Worm (Caenorhabditis elegans) whole organism, L4/young adult: ENCODE data around the gene sup-35.

Experiments
- W03F9.2 ChIP-seq: fragments of 150-350 bp; optimal IDR thresholded peaks from 2 replicates; lab custom pipeline; 2014; ENCODE audit warnings: missing biosample characterization, missing genetic modification characterization
- dao-5 ChIP-seq: sonication (generic microtip); optimal IDR thresholded peaks from 2 replicates; lab custom pipeline; 2016; ENCODE audit warnings: missing genotype, missing genetic modification characterization, moderate library complexity, missing compliant biosample characterization

- TF ChIP-seq dao-5 (tag; lab: Kevin White, UChicago) (no peak), W03F9.2 (no peak)
Observed at ce11 chrIII:11127528-11127927, 8.5 kb upstream of the sup-35 start, which contains the start of gene Y48A6C.8.
